Worm (Caenorhabditis elegans): Measurements from ENCODE around the gene cnt-2.
A peak's percentile ranks its signal among the peaks of the same experiment; 100 is the strongest.

Gene cnt-2

ce11 chrIII:10621208-10621607, 33.6 kb upstream of the cnt-2 start, which contains the start of the genes lron-10 and hpr-9:
Gene lron-10, minus strand, starts transcription at chrIII:10621369.
Gene hpr-9, plus strand, starts transcription at chrIII:10621551.
- TF ChIP-seq odd-2 (tag; optimal IDR thresholded peaks at IDR 0.05) (no peak), fkh-6 (tag; optimal IDR thresholded peaks at IDR 0.05) (peak; percentile 50), pag-3 (tag; optimal IDR thresholded peaks at IDR 0.05; ENCODE audit: borderline replicate concordance) (no peak), ceh-19 (GFP tag; optimal IDR thresholded peaks at IDR 0.05) (no peak), ceh-45 (GFP tag; IDR thresholded peaks at IDR 0.05) (no peak), tbx-7 (tag; optimal IDR thresholded peaks at IDR 0.05) (peak; percentile 79), ahr-1 (tag; optimal IDR thresholded peaks at IDR 0.05) (no peak), dmd-4 (tag; optimal IDR thresholded peaks at IDR 0.05; ENCODE audit: borderline replicate concordance) (no peak), pros-1 (tag; optimal IDR thresholded peaks at IDR 0.05) (no peak), F13H6.1 (tag; optimal IDR thresholded peaks at IDR 0.05) (peak; percentile 57), ref-2 (tag; optimal IDR thresholded peaks at IDR 0.05) (peak; percentile 6), T23F11.4 (GFP tag; optimal IDR thresholded peaks at IDR 0.05) (no peak), Y22D7AL.16 (tag; optimal IDR thresholded peaks at IDR 0.05) (no peak), C08G9.2 (tag; optimal IDR thresholded peaks at IDR 0.05) (peak; percentile 87), ceh-31 (tag; optimal IDR thresholded peaks at IDR 0.05) (peak; percentile 83), hlh-13 (GFP tag; optimal IDR thresholded peaks at IDR 0.05) (no peak), zip-5 (tag; optimal IDR thresholded peaks at IDR 0.05) (peak; percentile 55), npax-4 (tag; optimal IDR thresholded peaks at IDR 0.05) (no peak), sox-4 (tag; optimal IDR thresholded peaks at IDR 0.05) (no peak), lin-11 (tag; optimal IDR thresholded peaks at IDR 0.05) (no peak), nfya-1 (tag; optimal IDR thresholded peaks at IDR 0.05) (no peak), ceh-34 (tag; optimal IDR thresholded peaks at IDR 0.05) (peak; percentile 42), hlh-6 (tag; optimal IDR thresholded peaks at IDR 0.05) (no peak), fkh-10 (GFP tag; optimal IDR thresholded peaks at IDR 0.05) (no peak), ceh-6 (GFP tag; optimal IDR thresholded peaks at IDR 0.05) (no peak), ceh-2 (tag; optimal IDR thresholded peaks at IDR 0.05) (peak; percentile 80), elt-4 (tag; optimal IDR thresholded peaks at IDR 0.05) (no peak), lim-6 (tag; optimal IDR thresholded peaks at IDR 0.05) (no peak), ztf-16 (tag; optimal IDR thresholded peaks at IDR 0.05) (no peak), ceh-24 (tag; optimal IDR thresholded peaks at IDR 0.05) (no peak), mec-3 (tag; optimal IDR thresholded peaks at IDR 0.05; ENCODE audit: borderline replicate concordance) (peak; percentile 60), K09A11.1 (tag; optimal IDR thresholded peaks at IDR 0.05; ENCODE audit: insufficient read depth) (no peak), madf-2 (tag; optimal IDR thresholded peaks at IDR 0.05) (no peak), fax-1 (tag; optimal IDR thresholded peaks at IDR 0.05) (peak; percentile 33), unc-55 (GFP tag; optimal IDR thresholded peaks at IDR 0.05) (no peak), hlh-15 (tag; optimal IDR thresholded peaks at IDR 0.05) (no peak), pha-4 (tag; optimal IDR thresholded peaks at IDR 0.05) (no peak), ceh-30 (tag; optimal IDR thresholded peaks at IDR 0.05) (no peak), nhr-232 (tag; optimal IDR thresholded peaks at IDR 0.05) (no peak), sdc-2 (tag; optimal IDR thresholded peaks at IDR 0.05) (no peak), pha-2 (tag; optimal IDR thresholded peaks at IDR 0.05) (no peak), ama-1 (optimal IDR thresholded peaks at IDR 0.05) (no peak), ceh-14 (tag; optimal IDR thresholded peaks at IDR 0.05) (peak; percentile 12), rnt-1 (tag; optimal IDR thresholded peaks at IDR 0.05) (peak; percentile 3), pat-9 (tag; optimal IDR thresholded peaks at IDR 0.05) (no peak), gmeb-2 (tag; optimal IDR thresholded peaks at IDR 0.05) (no peak), che-1 (tag; optimal IDR thresholded peaks at IDR 0.05) (no peak), syd-9 (tag; optimal IDR thresholded peaks at IDR 0.05) (no peak), tbx-2 (tag; optimal IDR thresholded peaks at IDR 0.05) (peak; percentile 84), ceh-9 (tag; optimal IDR thresholded peaks at IDR 0.05) (no peak), unc-42 (tag; optimal IDR thresholded peaks at IDR 0.05) (no peak), ttx-3 (tag; optimal IDR thresholded peaks at IDR 0.05) (no peak), nhr-11 (tag; optimal IDR thresholded peaks at IDR 0.05) (no peak), hlh-30 (tag; optimal IDR thresholded peaks at IDR 0.05; ENCODE audit: insufficient read depth) (no peak)
